Worm (Caenorhabditis elegans) whole organism, early embryonic: ENCODE results near the gene W07G4.8.

Source experiments
- B0310.2 ChIP-seq: sonication (generic microtip); optimal IDR thresholded peaks from 2 replicates; lab custom pipeline; 2016; ENCODE audit warnings: mild to moderate bottlenecking, missing genetic modification characterization, missing compliant biosample characterization
- F13C5.2 ChIP-seq: sonication (generic microtip); optimal IDR thresholded peaks from 2 replicates; lab custom pipeline; 2017; ENCODE audit warnings: mild to moderate bottlenecking, missing genetic modification characterization, inconsistent platforms, missing compliant biosample characterization
- aly-1 ChIP-seq: sonication (generic microtip); optimal IDR thresholded peaks from 2 replicates; lab custom pipeline; 2016; ENCODE audit warnings: missing genetic modification characterization, missing compliant biosample characterization
- ama-1 ChIP-seq: fragments of 150-350 bp; optimal IDR thresholded peaks from 2 replicates; lab custom pipeline; 2014
- ceh-13 ChIP-seq: fragments of 200-800 bp; sonication (Bioruptor generic); optimal IDR thresholded peaks from 2 replicates; lab custom pipeline; 2018; ENCODE audit warnings: mild to moderate bottlenecking, missing genetic modification characterization, missing compliant biosample characterization
- flt-1 ChIP-seq: fragments of 200-800 bp; sonication (Bioruptor generic); IDR thresholded peaks from 2 replicates; pipeline ENCODE4 v1.3.6; 2022; ENCODE audit warnings: missing genetic modification characterization, missing compliant biosample characterization
- hmbx-1 ChIP-seq: sonication (generic microtip); optimal IDR thresholded peaks from 2 replicates; lab custom pipeline; 2016; ENCODE audit warnings: mild to moderate bottlenecking, missing genetic modification characterization, missing compliant biosample characterization
- hnd-1 ChIP-seq: sonication (generic microtip); optimal IDR thresholded peaks from 2 replicates; lab custom pipeline; 2016; ENCODE audit warnings: missing genetic modification characterization, missing compliant biosample characterization
- pes-1 ChIP-seq: fragments of 200-800 bp; sonication (Bioruptor generic); IDR thresholded peaks from 2 replicates; pipeline ENCODE4 v1.3.6; 2022; ENCODE audit warnings: missing genetic modification reagents, missing genetic modification characterization, missing compliant biosample characterization
- tbx-11 ChIP-seq: fragments of 200-800 bp; sonication (Bioruptor generic); IDR thresholded peaks from 2 replicates; pipeline ENCODE4 v1.3.6; 2022; ENCODE audit warnings: missing genetic modification characterization, missing compliant biosample characterization
- tbx-37 ChIP-seq: fragments of 200-800 bp; sonication (Bioruptor generic); conservative IDR thresholded peaks from 2 replicates; pipeline ENCODE4 v1.3.6; 2022; ENCODE audit warnings: missing genetic modification reagents, missing genetic modification characterization, missing compliant biosample characterization
- tra-4 ChIP-seq: sonication (generic microtip); optimal IDR thresholded peaks from 2 replicates; lab custom pipeline; 2017; ENCODE audit warnings: missing genetic modification characterization, missing compliant biosample characterization

ce11 chrV:13083751-13084672, 34.7 kb upstream of the W07G4.8 start:
- TF ChIP-seq flt-1 (GFP tag; lab: Robert Waterston, UW) (no peak), ama-1 (lab: Kevin White, UChicago) (no peak), F13C5.2 (tag; lab: Kevin White, UChicago) (no peak), tra-4 (no peak), pes-1 (no peak), B0310.2 (no peak), aly-1 (tag; lab: Kevin White, UChicago) (no peak), tbx-37 (GFP tag; lab: Robert Waterston, UW) (no peak), ceh-13 (GFP tag; lab: Kevin White, UChicago) (no peak), tbx-11 (GFP tag; lab: Robert Waterston, UW) (no peak), hnd-1 (tag; lab: Kevin White, UChicago) (no peak), hmbx-1 (tag; lab: Kevin White, UChicago) (no peak)
